Fruit fly (Drosophila melanogaster) whole organism, embryonic: ENCODE results near the gene CG12581.

ENCODE experiments used
- Atf3 ChIP-seq: fragments of 200-800 bp; sonication (Bioruptor generic); optimal IDR thresholded peaks from 3 replicates; lab custom pipeline; 2016; ENCODE audit warnings: missing biosample characterization, missing genetic modification characterization
- Bgb ChIP-seq: fragments of 200-800 bp; sonication (Bioruptor generic); IDR thresholded peaks from 2 replicates; pipeline ENCODE4 v1.3.6; 2022; ENCODE audit warnings: missing biosample characterization, missing genetic modification characterization; ENCODE audit not compliant: partially characterized antibody
- CG10147 ChIP-seq: fragments of 200-800 bp; sonication (Bioruptor generic); optimal IDR thresholded peaks from 2 replicates; lab custom pipeline; 2019; ENCODE audit warnings: missing biosample characterization, mild to moderate bottlenecking, missing genetic modification characterization, moderate library complexity
- CG1024 ChIP-seq: fragments of 200-800 bp; sonication (Bioruptor generic); IDR thresholded peaks from 2 replicates; pipeline ENCODE4 v1.3.6; 2022; ENCODE audit warnings: missing biosample characterization, missing genetic modification characterization
- CG10654 ChIP-seq: fragments of 200-800 bp; sonication (Bioruptor generic); optimal IDR thresholded peaks from 2 replicates; lab custom pipeline; 2016; ENCODE audit warnings: missing biosample characterization, missing genetic modification characterization
- CG13624 ChIP-seq: fragments of 200-800 bp; sonication (Bioruptor generic); optimal IDR thresholded peaks from 2 replicates; lab custom pipeline; 2016; ENCODE audit warnings: missing biosample characterization, missing genetic modification characterization
- CG14014 ChIP-seq: fragments of 200-800 bp; sonication (Bioruptor generic); IDR thresholded peaks from 2 replicates; pipeline ENCODE4 v1.3.6; 2022; ENCODE audit warnings: missing biosample characterization, missing genetic modification characterization
- CG1603 ChIP-seq: fragments of 200-800 bp; sonication (Bioruptor generic); optimal IDR thresholded peaks from 2 replicates; lab custom pipeline; 2019; ENCODE audit warnings: missing biosample characterization, mild to moderate bottlenecking, missing genetic modification characterization, moderate library complexity
- CG16813 ChIP-seq: fragments of 200-800 bp; sonication (Bioruptor generic); IDR thresholded peaks from 3 replicates; pipeline ENCODE4 v1.3.6; 2022; ENCODE audit warnings: missing biosample characterization, missing genetic modification characterization; ENCODE audit not compliant: partially characterized antibody
- CG16863 ChIP-seq: fragments of 200-800 bp; sonication (Bioruptor generic); optimal IDR thresholded peaks from 3 replicates; lab custom pipeline; 2016; ENCODE audit warnings: missing biosample characterization, missing genetic modification characterization
- CG17361 ChIP-seq: fragments of 200-800 bp; sonication (Bioruptor generic); IDR thresholded peaks from 3 replicates; pipeline ENCODE4 v1.3.6; 2022; ENCODE audit warnings: missing biosample characterization, missing genetic modification characterization
- CG17612 ChIP-seq: fragments of 200-800 bp; sonication (Bioruptor generic); IDR thresholded peaks from 2 replicates; pipeline ENCODE4 v1.3.6; 2022; ENCODE audit warnings: missing biosample characterization, missing genetic modification characterization
- CG17829 ChIP-seq: fragments of 200-800 bp; optimal IDR thresholded peaks from 2 replicates; lab custom pipeline; 2019; ENCODE audit warnings: missing biosample characterization, mild to moderate bottlenecking, missing genetic modification characterization, moderate library complexity
- CG2199 ChIP-seq: fragments of 200-800 bp; sonication (Bioruptor generic); IDR thresholded peaks from 3 replicates; pipeline ENCODE4 v1.3.6; 2022; ENCODE audit warnings: missing biosample characterization, missing genetic modification characterization
- CG2202 ChIP-seq: fragments of 200-800 bp; sonication (Bioruptor generic); optimal IDR thresholded peaks from 2 replicates; lab custom pipeline; 2018; ENCODE audit warnings: missing biosample characterization, mild to moderate bottlenecking, missing genetic modification characterization
- CG3163 ChIP-seq: fragments of 200-800 bp; sonication (Bioruptor generic); optimal IDR thresholded peaks from 3 replicates; lab custom pipeline; 2016; ENCODE audit warnings: missing biosample characterization, missing genetic modification characterization
- CG32532 ChIP-seq: fragments of 200-800 bp; sonication (Bioruptor generic); IDR thresholded peaks from 2 replicates; pipeline ENCODE4 v1.3.6; 2022; ENCODE audit warnings: missing biosample characterization, missing genetic modification characterization
- CG34224 ChIP-seq: fragments of 200-800 bp; sonication (Bioruptor generic); IDR thresholded peaks from 3 replicates; pipeline ENCODE4 v1.3.6; 2022; ENCODE audit warnings: missing biosample characterization, missing genetic modification characterization; ENCODE audit not compliant: partially characterized antibody
- CG3726 ChIP-seq: fragments of 200-800 bp; sonication (Bioruptor generic); IDR thresholded peaks from 3 replicates; pipeline ENCODE4, ENCODE4 v1.3.6; 2022; ENCODE audit warnings: missing biosample characterization, missing genetic modification characterization
- CG6765 ChIP-seq: fragments of 200-800 bp; sonication (Bioruptor generic); optimal IDR thresholded peaks from 3 replicates; lab custom pipeline; 2017; ENCODE audit warnings: missing biosample characterization, mild to moderate bottlenecking, missing genetic modification characterization
- CG7556 ChIP-seq: fragments of 200-800 bp; sonication (Bioruptor generic); optimal IDR thresholded peaks from 2 replicates; lab custom pipeline; 2017; ENCODE audit warnings: missing biosample characterization, mild to moderate bottlenecking, missing genetic modification characterization
- CG8290 ChIP-seq, 3 experiments: fragments of 200-800 bp; sonication (Bioruptor generic); optimal IDR thresholded peaks; 2 replicates each; lab custom pipeline; 2016 to 2019; ENCODE audit warnings: missing biosample characterization in 3 of 3, missing genetic modification characterization in 3 of 3, mild to moderate bottlenecking in 2 of 3, moderate library complexity in 1 of 3
- CG8478 ChIP-seq: fragments of >200 bp; optimal IDR thresholded peaks from 2 replicates; lab custom pipeline; 2018
- CG8924 ChIP-seq: fragments of 200-800 bp; optimal IDR thresholded peaks from 3 replicates; lab custom pipeline; 2019; ENCODE audit warnings: missing biosample characterization, mild to moderate bottlenecking, missing genetic modification characterization, moderate library complexity
- CG9437 ChIP-seq: fragments of 200-800 bp; sonication (Bioruptor generic); optimal IDR thresholded peaks from 2 replicates; lab custom pipeline; 2018; ENCODE audit warnings: missing biosample characterization, mild to moderate bottlenecking, missing genetic modification characterization
- CG9727 ChIP-seq: fragments of 200-800 bp; sonication (Bioruptor generic); optimal IDR thresholded peaks from 3 replicates; lab custom pipeline; 2017; ENCODE audit warnings: missing biosample characterization, mild to moderate bottlenecking, missing genetic modification characterization
- Dad ChIP-seq: fragments of 200-800 bp; sonication (Bioruptor generic); optimal IDR thresholded peaks from 3 replicates; lab custom pipeline; 2016; ENCODE audit warnings: missing biosample characterization, missing genetic modification characterization
- Dfd ChIP-seq, 2 experiments: fragments of >200 bp; optimal IDR thresholded peaks; 2 replicates each; lab custom pipeline; 2017; ENCODE audit warnings: missing biosample characterization in 2 of 2, missing genetic modification characterization in 2 of 2
- ERR ChIP-seq: fragments of 200-800 bp; sonication (Bioruptor generic); optimal IDR thresholded peaks from 2 replicates; lab custom pipeline; 2016; ENCODE audit warnings: missing biosample characterization, missing genetic modification characterization
- Elba2 ChIP-seq: fragments of 200-800 bp; sonication (Bioruptor generic); optimal IDR thresholded peaks from 3 replicates; lab custom pipeline; 2016; ENCODE audit warnings: missing biosample characterization, missing genetic modification characterization
- HLH4C ChIP-seq: fragments of 200-800 bp; sonication (Bioruptor generic); IDR thresholded peaks from 3 replicates; pipeline ENCODE4 v1.3.6; 2022; ENCODE audit warnings: missing biosample characterization, missing genetic modification characterization; ENCODE audit not compliant: partially characterized antibody
- Nf-YC ChIP-seq: fragments of 200-800 bp; optimal IDR thresholded peaks from 3 replicates; lab custom pipeline; 2019; ENCODE audit warnings: missing biosample characterization, mild to moderate bottlenecking, missing genetic modification characterization, moderate library complexity
- Opbp ChIP-seq: fragments of 200-800 bp; sonication (Bioruptor generic); IDR thresholded peaks from 3 replicates; pipeline ENCODE4 v1.3.6; 2022; ENCODE audit warnings: missing biosample characterization, missing genetic modification characterization; ENCODE audit not compliant: partially characterized antibody
- Ptx1 ChIP-seq: fragments of 200-800 bp; sonication (Bioruptor generic); IDR thresholded peaks from 2 replicates; pipeline ENCODE4 v1.3.6; 2022; ENCODE audit warnings: missing biosample characterization, missing genetic modification characterization
- TFAM ChIP-seq: fragments of 200-800 bp; sonication (Bioruptor generic); optimal IDR thresholded peaks from 2 replicates; lab custom pipeline; 2017; ENCODE audit warnings: missing biosample characterization, missing genetic modification characterization, inconsistent platforms
- Xrp1 ChIP-seq: fragments of 200-800 bp; sonication (Bioruptor generic); IDR thresholded peaks from 2 replicates; pipeline ENCODE4 v1.3.6; 2022; ENCODE audit warnings: missing biosample characterization, missing genetic modification characterization
- bbx ChIP-seq: fragments of 200-800 bp; sonication (Bioruptor generic); IDR thresholded peaks from 2 replicates; pipeline ENCODE4 v1.3.6; 2022; ENCODE audit warnings: missing biosample characterization, missing genetic modification characterization; ENCODE audit not compliant: partially characterized antibody
- cwo ChIP-seq: fragments of 200-800 bp; sonication (Bioruptor generic); optimal IDR thresholded peaks from 3 replicates; lab custom pipeline; 2017; ENCODE audit warnings: missing biosample characterization, missing genetic modification characterization, mild to moderate bottlenecking, moderate library complexity, missing genetic modification reagents
- fd102C ChIP-seq: fragments of 200-800 bp; sonication (Bioruptor generic); optimal IDR thresholded peaks from 2 replicates; lab custom pipeline; 2018; ENCODE audit warnings: missing biosample characterization, mild to moderate bottlenecking, missing genetic modification characterization, moderate library complexity
- gem ChIP-seq: fragments of 200-800 bp; sonication (Bioruptor generic); optimal IDR thresholded peaks from 2 replicates; lab custom pipeline; 2019; ENCODE audit warnings: missing biosample characterization, mild to moderate bottlenecking, missing genetic modification characterization, moderate library complexity
- ken ChIP-seq: fragments of 200-800 bp; sonication (Bioruptor generic); IDR thresholded peaks from 3 replicates; pipeline ENCODE4 v1.3.6; 2022; ENCODE audit warnings: missing biosample characterization, missing genetic modification characterization
- nerfin-2 ChIP-seq: fragments of 200-800 bp; sonication (Bioruptor generic); IDR thresholded peaks from 2 replicates; pipeline ENCODE4 v1.3.6; 2022; ENCODE audit warnings: missing biosample characterization, missing genetic modification characterization; ENCODE audit not compliant: partially characterized antibody
- nom ChIP-seq: fragments of 200-800 bp; sonication (Bioruptor generic); optimal IDR thresholded peaks from 2 replicates; lab custom pipeline; 2017; ENCODE audit warnings: missing biosample characterization, missing genetic modification characterization, mild to moderate bottlenecking, moderate library complexity, missing genetic modification reagents
- odd ChIP-seq: fragments of 200-800 bp; sonication (Bioruptor generic); optimal IDR thresholded peaks from 2 replicates; lab custom pipeline; 2017; ENCODE audit warnings: missing biosample characterization, mild to moderate bottlenecking, missing genetic modification characterization
- pb ChIP-seq: fragments of 200-800 bp; sonication (Bioruptor generic); optimal IDR thresholded peaks from 3 replicates; lab custom pipeline; 2016; ENCODE audit warnings: missing biosample characterization, missing genetic modification characterization
- pita ChIP-seq: fragments of 200-800 bp; sonication (Bioruptor generic); optimal IDR thresholded peaks from 2 replicates; lab custom pipeline; 2017; ENCODE audit warnings: missing biosample characterization, mild to moderate bottlenecking, missing genetic modification characterization
- pzg ChIP-seq: fragments of 200-800 bp; sonication (Bioruptor generic); optimal IDR thresholded peaks from 3 replicates; lab custom pipeline; 2018; ENCODE audit warnings: missing biosample characterization, mild to moderate bottlenecking, missing genetic modification characterization, moderate library complexity
- tgo ChIP-seq: fragments of 200-800 bp; sonication (Bioruptor generic); IDR thresholded peaks from 3 replicates; pipeline ENCODE4 v1.3.6; 2022; ENCODE audit warnings: missing biosample characterization, missing genetic modification characterization

Gene CG12581

dm6 chr3R:4128337-4128736 lies 46.1 kb upstream of the CG12581 start (continued):
- TF ChIP-seq CG16813, result peak; percentile 68; the same call in 2 of the 3 replicates
- 0 out of 3 replicates have a peak, but pooled peaks have one; percentile 9 for TF ChIP-seq CG17361 (GFP tag; lab: Robert Waterston, UW)
- TF ChIP-seq, all 482 proteins: peak for 15

dm6 chr3R:4130281-4130863 lies 44.1 kb upstream of the CG12581 start:
- TF ChIP-seq Dfd (GFP tag; optimal IDR thresholded peaks at IDR 0.05; lab: Kevin White, UChicago) (no peak), CG8924 (tag; lab: Kevin White, UChicago) (no peak), HLH4C (GFP tag; lab: Robert Waterston, UW) (peak; percentile 23; the same call in 1 of the 3 replicates), Ptx1 (GFP tag; lab: Robert Waterston, UW) (no peak), nom (GFP tag; lab: Kevin White, UChicago) (peak; percentile 52), bbx (GFP tag; lab: Robert Waterston, UW) (0 out of 2 replicates have a peak, but pooled peaks have one; percentile 23), pita (GFP tag; lab: Kevin White, UChicago) (no peak), CG13624 (GFP tag; lab: Kevin White, UChicago) (peak; percentile 7), CG9437 (GFP tag; lab: Kevin White, UChicago) (no peak), CG9727 (GFP tag; lab: Kevin White, UChicago) (no peak), Nf-YC (tag; lab: Kevin White, UChicago) (no peak), CG3726 (GFP tag; lab: Robert Waterston, UW) (no peak), pzg (GFP tag; lab: Kevin White, UChicago) (no peak), CG2199 (GFP tag; lab: Robert Waterston, UW) (0 out of 3 replicates have a peak, but pooled peaks have one; percentile 13), Xrp1 (GFP tag; lab: Robert Waterston, UW) (no peak), CG8290 (GFP tag; optimal IDR thresholded peaks at IDR 0.05; lab: Kevin White, UChicago) (no peak), CG8290 (tag; optimal IDR thresholded peaks at IDR 0.05; lab: Kevin White, UChicago) (peak in 1 of 2 experiments; percentile 65), CG6765 (GFP tag; lab: Kevin White, UChicago) (peak; percentile 21), TFAM (GFP tag; lab: Kevin White, UChicago) (no peak), CG32532 (GFP tag; lab: Robert Waterston, UW) (no peak; the same call in 1 of the 2 replicates), CG2202 (tag; lab: Kevin White, UChicago) (no peak), CG1603 (tag; lab: Kevin White, UChicago) (no peak), fd102C (GFP tag; lab: Kevin White, UChicago) (no peak), CG1024 (GFP tag; lab: Robert Waterston, UW) (no peak), gem (tag; lab: Kevin White, UChicago) (no peak), ken (no peak), Atf3 (GFP tag; lab: Kevin White, UChicago) (no peak), tgo (GFP tag; lab: Robert Waterston, UW) (no peak), CG3163 (peak; percentile 96), CG10654 (GFP tag; lab: Kevin White, UChicago) (no peak), Dad (GFP tag; lab: Kevin White, UChicago) (no peak), Opbp (GFP tag; lab: Robert Waterston, UW) (no peak), CG8478 (lab: Kevin White, UChicago) (no peak), CG7556 (GFP tag; lab: Kevin White, UChicago) (no peak), CG16863 (no peak), Bgb (GFP tag; lab: Robert Waterston, UW) (peak; percentile 48; the same call in 1 of the 2 replicates), CG17612 (GFP tag; lab: Robert Waterston, UW) (no peak), pb (GFP tag; lab: Kevin White, UChicago) (no peak), CG17829 (tag; lab: Kevin White, UChicago) (no peak), cwo (peak; percentile 17), CG10147 (GFP tag; lab: Kevin White, UChicago) (no peak), Elba2 (GFP tag; lab: Kevin White, UChicago) (no peak), CG14014 (GFP tag; lab: Robert Waterston, UW) (no peak), CG34224 (no peak), odd (GFP tag; lab: Kevin White, UChicago) (no peak), nerfin-2 (GFP tag; lab: Robert Waterston, UW) (no peak), ERR (GFP tag; lab: Kevin White, UChicago) (no peak)
